Fruit fly (Drosophila melanogaster) whole organism, embryonic: ENCODE results near the gene CG5909.

ENCODE experiments used
- Antp ChIP-seq: fragments of 200-800 bp; sonication (Bioruptor generic); optimal IDR thresholded peaks from 3 replicates; lab custom pipeline; 2016; ENCODE audit warnings: missing biosample characterization, missing genetic modification characterization
- Asciz ChIP-seq: fragments of 200-800 bp; sonication (Bioruptor generic); optimal IDR thresholded peaks from 2 replicates; lab custom pipeline; 2017; ENCODE audit warnings: missing biosample characterization, mild to moderate bottlenecking, missing genetic modification characterization, missing genetic modification reagents
- Blimp-1 ChIP-seq: fragments of 200-800 bp; sonication (Bioruptor generic); optimal IDR thresholded peaks from 3 replicates; lab custom pipeline; 2018; ENCODE audit warnings: missing biosample characterization, missing genetic modification characterization, mild to moderate bottlenecking, moderate library complexity, missing genetic modification reagents
- CG10366 ChIP-seq: fragments of 200-800 bp; sonication (Bioruptor generic); IDR thresholded peaks from 2 replicates; pipeline ENCODE4 v1.3.6; 2022; ENCODE audit warnings: missing biosample characterization, missing genetic modification characterization
- CG11247 ChIP-seq: fragments of 200-800 bp; sonication (Bioruptor generic); IDR thresholded peaks from 2 replicates; pipeline ENCODE4 v1.3.6; 2022; ENCODE audit warnings: missing biosample characterization, missing genetic modification characterization
- CG12299 ChIP-seq: fragments of 200-800 bp; sonication (Bioruptor generic); optimal IDR thresholded peaks from 2 replicates; lab custom pipeline; 2018; ENCODE audit warnings: missing biosample characterization, mild to moderate bottlenecking, missing genetic modification characterization
- CG12769 ChIP-seq: fragments of 200-800 bp; sonication (Bioruptor generic); optimal IDR thresholded peaks from 2 replicates; lab custom pipeline; 2019; ENCODE audit warnings: missing biosample characterization, mild to moderate bottlenecking, missing genetic modification characterization, moderate library complexity
- CG14710 ChIP-seq: fragments of 200-800 bp; sonication (Bioruptor generic); optimal IDR thresholded peaks from 3 replicates; lab custom pipeline; 2019; ENCODE audit warnings: missing biosample characterization, mild to moderate bottlenecking, missing genetic modification characterization, moderate library complexity
- CG15011 ChIP-seq: fragments of 200-800 bp; sonication (Bioruptor generic); optimal IDR thresholded peaks from 3 replicates; lab custom pipeline; 2018; ENCODE audit warnings: missing biosample characterization, mild to moderate bottlenecking, missing genetic modification characterization
- CG15269 ChIP-seq: fragments of 200-800 bp; sonication (Bioruptor generic); optimal IDR thresholded peaks from 2 replicates; lab custom pipeline; 2018; ENCODE audit warnings: missing biosample characterization, mild to moderate bottlenecking, missing genetic modification characterization, moderate library complexity
- CG1647 ChIP-seq: fragments of 200-800 bp; sonication (Bioruptor generic); optimal IDR thresholded peaks from 3 replicates; lab custom pipeline; 2016; ENCODE audit warnings: missing biosample characterization, missing genetic modification characterization
- CG17385 ChIP-seq: fragments of 200-800 bp; sonication (Bioruptor generic); optimal IDR thresholded peaks from 3 replicates; lab custom pipeline; 2018; ENCODE audit warnings: missing biosample characterization, mild to moderate bottlenecking, missing genetic modification characterization
- CG2120 ChIP-seq: fragments of 200-800 bp; sonication (Bioruptor generic); optimal IDR thresholded peaks from 3 replicates; lab custom pipeline; 2016; ENCODE audit warnings: missing biosample characterization, missing genetic modification characterization
- CG2678 ChIP-seq: fragments of 200-800 bp; sonication (Bioruptor generic); optimal IDR thresholded peaks from 3 replicates; lab custom pipeline; 2019; ENCODE audit warnings: missing biosample characterization, mild to moderate bottlenecking, missing genetic modification characterization, moderate library complexity
- CG30431 ChIP-seq: fragments of 200-800 bp; sonication (Bioruptor generic); optimal IDR thresholded peaks from 2 replicates; lab custom pipeline; 2017; ENCODE audit warnings: missing biosample characterization, missing genetic modification characterization
- CG6854 ChIP-seq: fragments of 200-800 bp; sonication (Bioruptor generic); optimal IDR thresholded peaks from 3 replicates; lab custom pipeline; 2017; ENCODE audit warnings: missing biosample characterization, mild to moderate bottlenecking, missing genetic modification characterization
- CG7372 ChIP-seq: fragments of 200-800 bp; sonication (Bioruptor generic); IDR thresholded peaks from 2 replicates; pipeline ENCODE4 v1.3.6; 2022; ENCODE audit warnings: missing biosample characterization, missing genetic modification characterization
- CG7928 ChIP-seq: fragments of 200-800 bp; sonication (Bioruptor generic); optimal IDR thresholded peaks from 2 replicates; lab custom pipeline; 2017; ENCODE audit warnings: missing biosample characterization, mild to moderate bottlenecking, missing genetic modification characterization
- CG9932 ChIP-seq: fragments of 200-800 bp; sonication (Bioruptor generic); IDR thresholded peaks from 2 replicates; pipeline ENCODE4 v1.3.6; 2022; ENCODE audit warnings: missing biosample characterization, missing genetic modification characterization
- Camta ChIP-seq: fragments of 200-800 bp; sonication (Bioruptor generic); optimal IDR thresholded peaks from 2 replicates; lab custom pipeline; 2016; ENCODE audit warnings: missing biosample characterization, missing genetic modification characterization
- Dek ChIP-seq: fragments of 200-800 bp; sonication (Bioruptor generic); optimal IDR thresholded peaks from 3 replicates; lab custom pipeline; 2019; ENCODE audit warnings: missing biosample characterization, mild to moderate bottlenecking, missing genetic modification characterization, moderate library complexity
- Doc2 ChIP-seq: fragments of 200-800 bp; sonication (Bioruptor generic); IDR thresholded peaks from 2 replicates; pipeline ENCODE4 v1.3.6; 2022; ENCODE audit warnings: missing biosample characterization, missing genetic modification characterization
- Hey ChIP-seq: fragments of 200-800 bp; sonication (Bioruptor generic); optimal IDR thresholded peaks from 3 replicates; lab custom pipeline; 2018; ENCODE audit warnings: missing biosample characterization, mild to moderate bottlenecking, missing genetic modification characterization
- HmgD ChIP-seq: fragments of 200-800 bp; sonication (Bioruptor generic); optimal IDR thresholded peaks from 3 replicates; lab custom pipeline; 2016; ENCODE audit warnings: missing biosample characterization, missing genetic modification characterization
- Hmr ChIP-seq: fragments of 200-800 bp; sonication (Bioruptor generic); optimal IDR thresholded peaks from 3 replicates; lab custom pipeline; 2017; ENCODE audit warnings: mild to moderate bottlenecking, missing biosample characterization, missing genetic modification reagents, missing genetic modification characterization
- NFAT ChIP-seq: fragments of 200-800 bp; sonication (Bioruptor generic); IDR thresholded peaks from 2 replicates; pipeline ENCODE4 v1.3.6; 2022; ENCODE audit warnings: missing biosample characterization, missing genetic modification characterization
- Pdp1 ChIP-seq, 2 experiments: fragments of 200-800 bp; sonication (Bioruptor generic); optimal IDR thresholded peaks; 3 replicates each; lab custom pipeline; 2016; ENCODE audit warnings: missing biosample characterization in 2 of 2, missing genetic modification characterization in 2 of 2, mild to moderate bottlenecking in 1 of 2, moderate library complexity in 1 of 2
- Rfx ChIP-seq: fragments of 200-800 bp; sonication (Bioruptor generic); IDR thresholded peaks from 2 replicates; pipeline ENCODE4 v1.3.6; 2022; ENCODE audit warnings: missing biosample characterization, missing genetic modification characterization
- Spps ChIP-seq: fragments of 200-800 bp; sonication (Bioruptor generic); optimal IDR thresholded peaks from 2 replicates; lab custom pipeline; 2018; ENCODE audit warnings: missing biosample characterization, mild to moderate bottlenecking, missing genetic modification characterization
- Sry-δ ChIP-seq: fragments of 200-800 bp; sonication (Bioruptor generic); optimal IDR thresholded peaks from 2 replicates; lab custom pipeline; 2016; ENCODE audit warnings: missing biosample characterization, missing genetic modification characterization
- bcd ChIP-seq: fragments of 200-800 bp; sonication (Bioruptor generic); optimal IDR thresholded peaks from 2 replicates; lab custom pipeline; 2017; ENCODE audit warnings: missing biosample characterization, mild to moderate bottlenecking, missing genetic modification characterization
- cato ChIP-seq: fragments of 200-800 bp; sonication (Bioruptor generic); optimal IDR thresholded peaks from 2 replicates; lab custom pipeline; 2016; ENCODE audit warnings: missing biosample characterization, missing genetic modification characterization, borderline replicate concordance
- caup ChIP-seq: fragments of 200-800 bp; sonication (Bioruptor generic); optimal IDR thresholded peaks from 3 replicates; lab custom pipeline; 2017; ENCODE audit warnings: missing biosample characterization, mild to moderate bottlenecking, missing genetic modification characterization, moderate library complexity; ENCODE audit not compliant: severe bottlenecking
- cwo ChIP-seq: fragments of 200-800 bp; sonication (Bioruptor generic); optimal IDR thresholded peaks from 3 replicates; lab custom pipeline; 2017; ENCODE audit warnings: missing biosample characterization, missing genetic modification characterization, mild to moderate bottlenecking, moderate library complexity, missing genetic modification reagents
- dmrt99B ChIP-seq: fragments of 200-800 bp; sonication (Bioruptor generic); optimal IDR thresholded peaks from 2 replicates; lab custom pipeline; 2018; ENCODE audit warnings: missing biosample characterization, mild to moderate bottlenecking, missing genetic modification characterization, moderate library complexity
- dpn ChIP-seq, 2 experiments: fragments of 200-800 bp; sonication (Bioruptor generic); optimal IDR thresholded peaks; 3 replicates each; lab custom pipeline; 2016; ENCODE audit warnings: missing biosample characterization in 2 of 2, missing genetic modification characterization in 2 of 2
- en ChIP-seq: fragments of 200-800 bp; sonication (Bioruptor generic); optimal IDR thresholded peaks from 2 replicates; lab custom pipeline; 2016; ENCODE audit warnings: missing biosample characterization, missing genetic modification characterization
- fd3F ChIP-seq: fragments of 200-800 bp; sonication (Bioruptor generic); optimal IDR thresholded peaks from 2 replicates; lab custom pipeline; 2018; ENCODE audit warnings: missing biosample characterization, mild to moderate bottlenecking, missing genetic modification characterization, moderate library complexity
- gem ChIP-seq: fragments of 200-800 bp; sonication (Bioruptor generic); optimal IDR thresholded peaks from 2 replicates; lab custom pipeline; 2019; ENCODE audit warnings: missing biosample characterization, mild to moderate bottlenecking, missing genetic modification characterization, moderate library complexity
- gro ChIP-seq: fragments of 200-800 bp; sonication (Bioruptor generic); optimal IDR thresholded peaks from 2 replicates; lab custom pipeline; 2016; ENCODE audit warnings: missing biosample characterization, missing genetic modification characterization
- otp ChIP-seq: fragments of 200-800 bp; sonication (Bioruptor generic); IDR thresholded peaks from 3 replicates; pipeline ENCODE4, ENCODE4 v1.3.6; 2022; ENCODE audit warnings: missing biosample characterization, missing genetic modification characterization
- pho ChIP-seq: fragments of 200-800 bp; sonication (Bioruptor generic); optimal IDR thresholded peaks from 2 replicates; lab custom pipeline; 2016; ENCODE audit warnings: missing biosample characterization, missing genetic modification characterization
- pum ChIP-seq: fragments of 200-800 bp; sonication (Bioruptor generic); optimal IDR thresholded peaks from 2 replicates; lab custom pipeline; 2016; ENCODE audit warnings: missing biosample characterization, missing genetic modification characterization
- run ChIP-seq: fragments of 200-800 bp; sonication (Bioruptor generic); optimal IDR thresholded peaks from 3 replicates; lab custom pipeline; 2018; ENCODE audit warnings: missing biosample characterization, mild to moderate bottlenecking, missing genetic modification characterization
- sc ChIP-seq, 3 experiments: fragments of >200 bp in 2 of 3; fragments of 200-800 bp in 1 of 3; sonication (Bioruptor generic) in 1 of 3; optimal IDR thresholded peaks; 2 replicates in 2 of 3; 3 replicates in 1 of 3; lab custom pipeline; 2017; ENCODE audit warnings: mild to moderate bottlenecking in 1 of 3, missing biosample characterization in 1 of 3, missing genetic modification characterization in 1 of 3, missing genetic modification reagents in 1 of 3
- stc ChIP-seq: fragments of 200-800 bp; sonication (Bioruptor generic); IDR thresholded peaks from 2 replicates; pipeline ENCODE4 v1.3.6; 2022; ENCODE audit warnings: missing biosample characterization, missing genetic modification characterization
- sug ChIP-seq: fragments of 200-800 bp; optimal IDR thresholded peaks from 2 replicates; lab custom pipeline; 2019; ENCODE audit warnings: missing biosample characterization, mild to moderate bottlenecking, missing genetic modification characterization, moderate library complexity
- tgo ChIP-seq: fragments of 200-800 bp; sonication (Bioruptor generic); IDR thresholded peaks from 3 replicates; pipeline ENCODE4 v1.3.6; 2022; ENCODE audit warnings: missing biosample characterization, missing genetic modification characterization
- zen2 ChIP-seq: fragments of 200-800 bp; sonication (Bioruptor generic); IDR thresholded peaks from 3 replicates; pipeline ENCODE4 v1.3.6; 2022; ENCODE audit warnings: missing biosample characterization, missing genetic modification characterization; ENCODE audit not compliant: partially characterized antibody
- zfh2 ChIP-seq: fragments of 200-800 bp; sonication (Bioruptor generic); optimal IDR thresholded peaks from 2 replicates; lab custom pipeline; 2016; ENCODE audit warnings: missing biosample characterization, missing genetic modification characterization

CG5909 gene

DNA sequence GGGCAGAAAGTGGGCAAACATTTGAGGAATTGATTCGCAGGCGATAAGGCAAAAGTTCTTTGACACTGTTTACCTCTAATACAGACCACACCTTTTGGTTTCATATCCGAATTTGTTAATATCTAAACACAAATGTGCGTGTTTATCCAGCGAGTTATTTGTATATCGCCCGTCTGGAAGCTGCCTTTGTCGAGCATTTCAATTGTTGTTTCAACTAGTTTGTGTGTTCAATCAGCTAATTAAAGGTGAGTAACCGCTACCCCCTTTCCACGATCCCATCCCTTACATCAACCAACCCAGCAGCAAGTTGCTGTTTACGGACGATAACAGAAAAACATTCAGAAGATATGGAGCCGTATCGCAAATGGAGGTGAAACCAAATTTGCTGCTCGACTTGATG lies 29.6 kb upstream of the CG5909 start (continued):
- TF ChIP-seq cwo (GFP tag; lab: Kevin White, UChicago) (peak; percentile 56), Camta (GFP tag; lab: Kevin White, UChicago) (peak; percentile 39), Hey (tag; lab: Kevin White, UChicago) (peak; percentile 25), sc (optimal IDR thresholded peaks at IDR 0.05; lab: Kevin White, UChicago) (no peak), sc (GFP tag; optimal IDR thresholded peaks at IDR 0.05; lab: Kevin White, UChicago) (no peak), HmgD (GFP tag; lab: Kevin White, UChicago) (no peak), dmrt99B (tag; lab: Kevin White, UChicago) (peak; percentile 22), Sry-δ (GFP tag; lab: Kevin White, UChicago) (peak; percentile 2), sug (tag; lab: Kevin White, UChicago) (peak; percentile 0), CG7928 (GFP tag; lab: Kevin White, UChicago) (peak; percentile 9), CG12299 (tag; lab: Kevin White, UChicago) (peak; percentile 8), otp (GFP tag; lab: Robert Waterston, UW) (no peak), CG1647 (GFP tag; lab: Kevin White, UChicago) (peak; percentile 17), Pdp1 (GFP tag; optimal IDR thresholded peaks at IDR 0.05; lab: Kevin White, UChicago) (peak in 1 of 2 experiments; percentile 16), CG2678 (tag; lab: Kevin White, UChicago) (peak; percentile 66), Dek (tag; lab: Kevin White, UChicago) (peak; percentile 12), cato (GFP tag; lab: Kevin White, UChicago) (no peak), CG6854 (GFP tag; lab: Kevin White, UChicago) (peak; percentile 27), gro (GFP tag; lab: Kevin White, UChicago) (peak; percentile 73), en (no peak), Spps (tag; lab: Kevin White, UChicago) (no peak), stc (GFP tag; lab: Robert Waterston, UW) (peak; percentile 25; the same call in 1 of the 2 replicates), CG30431 (GFP tag; lab: Kevin White, UChicago) (no peak), tgo (GFP tag; lab: Robert Waterston, UW) (no peak), run (no peak), Hmr (GFP tag; lab: Kevin White, UChicago) (peak; percentile 87), CG15269 (peak; percentile 7), Asciz (GFP tag; lab: Kevin White, UChicago) (peak; percentile 35), CG2120 (GFP tag; lab: Kevin White, UChicago) (peak; percentile 75), caup (peak; percentile 86), pho (peak; percentile 70), CG10366 (GFP tag; lab: Robert Waterston, UW) (no peak), pum (GFP tag; lab: Kevin White, UChicago) (no peak), Rfx (GFP tag; lab: Robert Waterston, UW) (peak; percentile 77), bcd (peak; percentile 35), Blimp-1 (GFP tag; lab: Kevin White, UChicago) (peak; percentile 1), gem (tag; lab: Kevin White, UChicago) (peak; percentile 30), CG7372 (GFP tag; lab: Robert Waterston, UW) (no peak), CG11247 (GFP tag; lab: Robert Waterston, UW) (peak; percentile 48; the same call in 1 of the 2 replicates), fd3F (GFP tag; lab: Kevin White, UChicago) (peak; percentile 61), Antp (GFP tag; lab: Kevin White, UChicago) (peak; percentile 5), zen2 (GFP tag; lab: Robert Waterston, UW) (no peak), CG17385 (GFP tag; lab: Kevin White, UChicago) (peak; percentile 15), NFAT (peak; percentile 24; the same call in 1 of the 2 replicates), CG12769 (peak; percentile 89), zfh2 (GFP tag; lab: Kevin White, UChicago) (peak; percentile 47), dpn (GFP tag; optimal IDR thresholded peaks at IDR 0.05; lab: Kevin White, UChicago) (peak; percentile 27 to 67), CG9932 (GFP tag; lab: Robert Waterston, UW) (peak; percentile 53), Doc2 (GFP tag; lab: Robert Waterston, UW) (no peak), CG15011 (peak; percentile 56), CG14710 (tag; lab: Kevin White, UChicago) (no peak)
